Worm (Caenorhabditis elegans): Measurements from ENCODE around the gene snr-1.

Gene snr-1

ce11 chrIV:17111813-17112212 is 24.0 kb downstream of the snr-1 start, which contains the start of gene Y116A8C.33:
Gene Y116A8C.33, plus strand, starts transcription at chrIV:17112113.
- TF ChIP-seq ceh-82 (tag; optimal IDR thresholded peaks at IDR 0.05) (no peak), nhr-10 (tag; optimal IDR thresholded peaks at IDR 0.05) (no peak), mab-5 (tag; optimal IDR thresholded peaks at IDR 0.05) (no peak), lin-11 (tag; optimal IDR thresholded peaks at IDR 0.05) (no peak), gmeb-1 (tag; optimal IDR thresholded peaks at IDR 0.05) (no peak), ama-1 (optimal IDR thresholded peaks at IDR 0.05) (no peak), nhr-77 (tag; optimal IDR thresholded peaks at IDR 0.05) (no peak), lin-13 (GFP tag; optimal IDR thresholded peaks at IDR 0.05) (no peak), Y55F3AM.14 (GFP tag; optimal IDR thresholded peaks at IDR 0.05) (no peak), nhr-21 (tag; optimal IDR thresholded peaks at IDR 0.05) (no peak), nhr-11 (tag; optimal IDR thresholded peaks at IDR 0.05) (no peak), sma-3 (GFP tag; optimal IDR thresholded peaks at IDR 0.05) (no peak), snpc-4 (tag; optimal IDR thresholded peaks at IDR 0.05) (no peak), egl-27 (tag; optimal IDR thresholded peaks at IDR 0.05) (no peak), lsy-2 (tag; optimal IDR thresholded peaks at IDR 0.05) (no peak), skn-1 (tag; optimal IDR thresholded peaks at IDR 0.05) (no peak), nhr-6 (tag; optimal IDR thresholded peaks at IDR 0.05) (no peak), unc-55 (GFP tag; optimal IDR thresholded peaks at IDR 0.05) (no peak)

ce11 chrIV:17116345-17116744 is 28.5 kb downstream of the snr-1 start, which contains the start of gene cyn-13:
Gene cyn-13, minus strand, starts transcription at chrIV:17116657.
- TF ChIP-seq F13H6.1 (tag; optimal IDR thresholded peaks at IDR 0.05) (no peak), dmd-4 (tag; optimal IDR thresholded peaks at IDR 0.05) (no peak), snpc-4 (tag; optimal IDR thresholded peaks at IDR 0.05) (no peak), ceh-16 (tag; optimal IDR thresholded peaks at IDR 0.05) (no peak), blmp-1 (tag; optimal IDR thresholded peaks at IDR 0.05; ENCODE audit: insufficient read depth) (no peak), nhr-129 (tag; optimal IDR thresholded peaks at IDR 0.05) (no peak)

- TF ChIP-seq lin-39 (tag; optimal IDR thresholded peaks at IDR 0.05) (no peak), alr-1 (tag; optimal IDR thresholded peaks at IDR 0.05) (no peak), nhr-23 (tag; optimal IDR thresholded peaks at IDR 0.05) (no peak), ceh-82 (tag; optimal IDR thresholded peaks at IDR 0.05) (no peak), ama-1 (optimal IDR thresholded peaks at IDR 0.05) (no peak), crh-2 (tag; optimal IDR thresholded peaks at IDR 0.05) (no peak), lin-11 (tag; optimal IDR thresholded peaks at IDR 0.05) (no peak), Y55F3AM.14 (GFP tag; optimal IDR thresholded peaks at IDR 0.05) (no peak), sma-9 (GFP tag; optimal IDR thresholded peaks at IDR 0.05) (no peak), sma-9 (tag; optimal IDR thresholded peaks at IDR 0.05) (no peak), ZK546.5 (tag; optimal IDR thresholded peaks at IDR 0.05) (no peak), peb-1 (tag; optimal IDR thresholded peaks at IDR 0.05) (no peak), nhr-25 (tag; optimal IDR thresholded peaks at IDR 0.05) (no peak), ceh-16 (tag; optimal IDR thresholded peaks at IDR 0.05) (no peak), nhr-237 (tag; optimal IDR thresholded peaks at IDR 0.05) (no peak), F13H6.1 (tag; optimal IDR thresholded peaks at IDR 0.05) (no peak)
Observed at ce11 chrIV:17116821-17117220, 29.0 kb downstream of the snr-1 start.

- TF ChIP-seq unc-55 (GFP tag; optimal IDR thresholded peaks at IDR 0.05) (peak; percentile 54), sma-3 (GFP tag; optimal IDR thresholded peaks at IDR 0.05) (peak; percentile 36), lin-39 (tag; optimal IDR thresholded peaks at IDR 0.05) (no peak), C34F6.9 (tag; optimal IDR thresholded peaks at IDR 0.05) (peak; percentile 22), zag-1 (tag; optimal IDR thresholded peaks at IDR 0.05) (no peak), crh-2 (tag; optimal IDR thresholded peaks at IDR 0.05) (peak; percentile 6), nhr-77 (tag; optimal IDR thresholded peaks at IDR 0.05) (no peak), mdl-1 (tag; optimal IDR thresholded peaks at IDR 0.05) (no peak), gmeb-1 (tag; optimal IDR thresholded peaks at IDR 0.05) (peak; percentile 10), Y55F3AM.14 (GFP tag; optimal IDR thresholded peaks at IDR 0.05) (no peak), nhr-10 (tag; optimal IDR thresholded peaks at IDR 0.05) (no peak), skn-1 (tag; optimal IDR thresholded peaks at IDR 0.05) (no peak), egl-27 (tag; optimal IDR thresholded peaks at IDR 0.05) (no peak), nhr-129 (tag; optimal IDR thresholded peaks at IDR 0.05) (peak; percentile 22), unc-62 (GFP tag; optimal IDR thresholded peaks at IDR 0.05) (no peak)
Observed at ce11 chrIV:17118585-17118984, 30.7 kb downstream of the snr-1 start, which contains the start of gene uaf-2. Gene uaf-2, minus strand, starts transcription at chrIV:17118767.
